Fruit fly (Drosophila melanogaster): ENCODE measurements around the gene CG14668.

dm6 chr3R:5393742-5394391 is 6.4 kb upstream of the CG14668 start, which contains the start of gene CG1172:
- TF ChIP-seq psq (optimal IDR thresholded peaks at IDR 0.05) (no peak), CG8478 (optimal IDR thresholded peaks at IDR 0.05) (no peak), pan (optimal IDR thresholded peaks at IDR 0.05) (no peak), Dll (optimal IDR thresholded peaks at IDR 0.05) (no peak)
